Fruit fly (Drosophila melanogaster) whole organism, embryonic: ENCODE measurements around the gene PIG-U.

Source experiments
- Aef1 ChIP-seq: fragments of 200-800 bp; sonication (Bioruptor generic); IDR thresholded peaks from 3 replicates; pipeline ENCODE4 v1.3.6; 2022; ENCODE audit warnings: missing biosample characterization, missing genetic modification characterization
- Blimp-1 ChIP-seq: fragments of 200-800 bp; sonication (Bioruptor generic); optimal IDR thresholded peaks from 3 replicates; lab custom pipeline; 2018; ENCODE audit warnings: missing biosample characterization, missing genetic modification characterization, mild to moderate bottlenecking, moderate library complexity, missing genetic modification reagents
- C15 ChIP-seq: fragments of 200-800 bp; sonication (Bioruptor generic); IDR thresholded peaks from 3 replicates; pipeline ENCODE4 v1.3.6; 2022; ENCODE audit warnings: missing biosample characterization, missing genetic modification characterization
- CG10462 ChIP-seq: fragments of 200-800 bp; sonication (Bioruptor generic); optimal IDR thresholded peaks from 2 replicates; lab custom pipeline; 2016; ENCODE audit warnings: missing biosample characterization, missing genetic modification characterization
- CG11723 ChIP-seq: fragments of 200-800 bp; sonication (Bioruptor generic); optimal IDR thresholded peaks from 2 replicates; lab custom pipeline; 2017; ENCODE audit warnings: missing biosample characterization, mild to moderate bottlenecking, missing genetic modification characterization
- CG12236 ChIP-seq: fragments of 200-800 bp; sonication (Bioruptor generic); optimal IDR thresholded peaks from 2 replicates; lab custom pipeline; 2016; ENCODE audit warnings: missing biosample characterization, missing genetic modification characterization
- CG14667 ChIP-seq: fragments of 200-800 bp; sonication (Bioruptor generic); IDR thresholded peaks from 2 replicates; pipeline ENCODE4 v1.3.6; 2022; ENCODE audit warnings: missing biosample characterization, missing genetic modification characterization
- CG14710 ChIP-seq: fragments of 200-800 bp; sonication (Bioruptor generic); optimal IDR thresholded peaks from 3 replicates; lab custom pipeline; 2019; ENCODE audit warnings: missing biosample characterization, mild to moderate bottlenecking, missing genetic modification characterization, moderate library complexity
- CG17361 ChIP-seq: fragments of 200-800 bp; sonication (Bioruptor generic); IDR thresholded peaks from 3 replicates; pipeline ENCODE4 v1.3.6; 2022; ENCODE audit warnings: missing biosample characterization, missing genetic modification characterization
- CG17385 ChIP-seq: fragments of 200-800 bp; sonication (Bioruptor generic); optimal IDR thresholded peaks from 3 replicates; lab custom pipeline; 2018; ENCODE audit warnings: missing biosample characterization, mild to moderate bottlenecking, missing genetic modification characterization
- CG17829 ChIP-seq: fragments of 200-800 bp; optimal IDR thresholded peaks from 2 replicates; lab custom pipeline; 2019; ENCODE audit warnings: missing biosample characterization, mild to moderate bottlenecking, missing genetic modification characterization, moderate library complexity
- CG17912 ChIP-seq: fragments of 200-800 bp; sonication (Bioruptor generic); optimal IDR thresholded peaks from 2 replicates; lab custom pipeline; 2018; ENCODE audit warnings: missing biosample characterization, mild to moderate bottlenecking, missing genetic modification characterization
- CG2199 ChIP-seq: fragments of 200-800 bp; sonication (Bioruptor generic); IDR thresholded peaks from 3 replicates; pipeline ENCODE4 v1.3.6; 2022; ENCODE audit warnings: missing biosample characterization, missing genetic modification characterization
- CG3065 ChIP-seq: fragments of 200-800 bp; sonication (Bioruptor generic); optimal IDR thresholded peaks from 2 replicates; lab custom pipeline; 2016; ENCODE audit warnings: missing biosample characterization, missing genetic modification characterization
- CG31224 ChIP-seq: fragments of 200-800 bp; sonication (Bioruptor generic); IDR thresholded peaks from 2 replicates; pipeline ENCODE4 v1.3.6; 2022; ENCODE audit warnings: missing biosample characterization, missing genetic modification characterization
- CG32767 ChIP-seq: fragments of 200-800 bp; sonication (Bioruptor generic); IDR thresholded peaks from 2 replicates; pipeline ENCODE4 v1.3.6; 2022; ENCODE audit warnings: missing biosample characterization, missing genetic modification characterization
- CG33557 ChIP-seq: fragments of 200-800 bp; sonication (Bioruptor generic); optimal IDR thresholded peaks from 2 replicates; lab custom pipeline; 2019; ENCODE audit warnings: missing biosample characterization, mild to moderate bottlenecking, missing genetic modification characterization, moderate library complexity
- CG4424 ChIP-seq: fragments of 200-800 bp; sonication (Bioruptor generic); optimal IDR thresholded peaks from 3 replicates; lab custom pipeline; 2016; ENCODE audit warnings: missing biosample characterization, missing genetic modification characterization
- CG6254 ChIP-seq: fragments of 200-800 bp; sonication (Bioruptor generic); optimal IDR thresholded peaks from 3 replicates; lab custom pipeline; 2017; ENCODE audit warnings: mild to moderate bottlenecking, missing biosample characterization, missing genetic modification reagents, missing genetic modification characterization
- CG6854 ChIP-seq: fragments of 200-800 bp; sonication (Bioruptor generic); optimal IDR thresholded peaks from 3 replicates; lab custom pipeline; 2017; ENCODE audit warnings: missing biosample characterization, mild to moderate bottlenecking, missing genetic modification characterization
- CG8290 ChIP-seq, 3 experiments: fragments of 200-800 bp; sonication (Bioruptor generic); optimal IDR thresholded peaks; 2 replicates each; lab custom pipeline; 2016 to 2019; ENCODE audit warnings: missing biosample characterization in 3 of 3, missing genetic modification characterization in 3 of 3, mild to moderate bottlenecking in 2 of 3, moderate library complexity in 1 of 3
- CG9609 ChIP-seq: fragments of 200-800 bp; sonication (Bioruptor generic); optimal IDR thresholded peaks from 3 replicates; lab custom pipeline; 2016; ENCODE audit warnings: missing biosample characterization, missing genetic modification characterization
- D19A ChIP-seq: fragments of 200-800 bp; optimal IDR thresholded peaks from 3 replicates; lab custom pipeline; 2019; ENCODE audit warnings: missing biosample characterization, mild to moderate bottlenecking, missing genetic modification characterization, moderate library complexity
- E2f2 ChIP-seq: fragments of 200-800 bp; sonication (Bioruptor generic); IDR thresholded peaks from 2 replicates; pipeline ENCODE4 v1.3.6; 2022; ENCODE audit warnings: missing biosample characterization, missing genetic modification characterization
- HLH4C ChIP-seq: fragments of 200-800 bp; sonication (Bioruptor generic); IDR thresholded peaks from 3 replicates; pipeline ENCODE4 v1.3.6; 2022; ENCODE audit warnings: missing biosample characterization, missing genetic modification characterization; ENCODE audit not compliant: partially characterized antibody
- Hmr ChIP-seq: fragments of 200-800 bp; sonication (Bioruptor generic); optimal IDR thresholded peaks from 3 replicates; lab custom pipeline; 2017; ENCODE audit warnings: mild to moderate bottlenecking, missing biosample characterization, missing genetic modification reagents, missing genetic modification characterization
- Lhr ChIP-seq: fragments of 200-800 bp; sonication (Bioruptor generic); optimal IDR thresholded peaks from 3 replicates; lab custom pipeline; 2017; ENCODE audit warnings: mild to moderate bottlenecking, missing biosample characterization, missing genetic modification reagents, missing genetic modification characterization
- MBD-R2 ChIP-seq: fragments of 200-800 bp; sonication (Bioruptor generic); IDR thresholded peaks from 2 replicates; pipeline ENCODE4 v1.3.6; 2022; ENCODE audit warnings: missing biosample characterization, missing genetic modification characterization
- Mrtf ChIP-seq: fragments of 200-800 bp; sonication (Bioruptor generic); IDR thresholded peaks from 3 replicates; pipeline ENCODE4 v1.3.6; 2022; ENCODE audit warnings: missing biosample characterization, missing genetic modification characterization
- NFAT ChIP-seq: fragments of 200-800 bp; sonication (Bioruptor generic); IDR thresholded peaks from 2 replicates; pipeline ENCODE4 v1.3.6; 2022; ENCODE audit warnings: missing biosample characterization, missing genetic modification characterization
- Oaz ChIP-seq: fragments of 200-800 bp; sonication (Bioruptor generic); IDR thresholded peaks from 2 replicates; pipeline ENCODE4 v1.3.6; 2022; ENCODE audit warnings: missing biosample characterization, missing genetic modification characterization
- PHDP ChIP-seq: fragments of 200-800 bp; sonication (Bioruptor generic); optimal IDR thresholded peaks from 3 replicates; lab custom pipeline; 2018; ENCODE audit warnings: missing biosample characterization, mild to moderate bottlenecking, missing genetic modification characterization, moderate library complexity
- Sin3A ChIP-seq: fragments of >200 bp; optimal IDR thresholded peaks from 2 replicates; lab custom pipeline; 2018
- Sry-β ChIP-seq: fragments of 200-800 bp; sonication (Bioruptor generic); optimal IDR thresholded peaks from 2 replicates; lab custom pipeline; 2018; ENCODE audit warnings: missing biosample characterization, mild to moderate bottlenecking, missing genetic modification characterization, moderate library complexity
- Stat92E ChIP-seq, 3 experiments: fragments of >200 bp in 2 of 3; fragments of 200-800 bp in 1 of 3; sonication (Bioruptor generic) in 1 of 3; optimal IDR thresholded peaks; 2 replicates each; lab custom pipeline; 2017 to 2019; ENCODE audit warnings: missing biosample characterization in 3 of 3, missing genetic modification characterization in 3 of 3, mild to moderate bottlenecking in 1 of 3, moderate library complexity in 1 of 3
- ab ChIP-seq: fragments of 200-800 bp; sonication (Bioruptor generic); optimal IDR thresholded peaks from 2 replicates; lab custom pipeline; 2016; ENCODE audit warnings: missing biosample characterization, missing genetic modification characterization
- ap ChIP-seq: fragments of 200-800 bp; sonication (Bioruptor generic); IDR thresholded peaks from 2 replicates; pipeline ENCODE4 v1.3.6; 2022; ENCODE audit warnings: missing biosample characterization, missing genetic modification characterization
- ash1 ChIP-seq: fragments of 200-800 bp; sonication (Bioruptor generic); optimal IDR thresholded peaks from 2 replicates; lab custom pipeline; 2018; ENCODE audit warnings: missing biosample characterization, mild to moderate bottlenecking, missing genetic modification characterization
- bsh ChIP-seq, 2 experiments: fragments of 200-800 bp; sonication (Bioruptor generic); optimal IDR thresholded peaks; 2 replicates each; lab custom pipeline; 2017 to 2018; ENCODE audit warnings: mild to moderate bottlenecking in 2 of 2, missing biosample characterization in 2 of 2, missing genetic modification characterization in 2 of 2, moderate library complexity in 1 of 2
- dmrt11E ChIP-seq: fragments of 200-800 bp; sonication (Bioruptor generic); optimal IDR thresholded peaks from 3 replicates; lab custom pipeline; 2018; ENCODE audit warnings: missing biosample characterization, mild to moderate bottlenecking, missing genetic modification characterization, moderate library complexity
- dpn ChIP-seq, 2 experiments: fragments of 200-800 bp; sonication (Bioruptor generic); optimal IDR thresholded peaks; 3 replicates each; lab custom pipeline; 2016; ENCODE audit warnings: missing biosample characterization in 2 of 2, missing genetic modification characterization in 2 of 2
- jumu ChIP-seq: fragments of 200-800 bp; sonication (Bioruptor generic); optimal IDR thresholded peaks from 3 replicates; lab custom pipeline; 2016; ENCODE audit warnings: missing biosample characterization, missing genetic modification characterization
- lola ChIP-seq, 3 experiments: fragments of >200 bp in 2 of 3; fragments of 200-800 bp in 1 of 3; sonication (Bioruptor generic) in 1 of 3; optimal IDR thresholded peaks; 2 replicates each; lab custom pipeline; 2017 to 2019; ENCODE audit warnings: missing biosample characterization in 3 of 3, missing genetic modification characterization in 3 of 3, mild to moderate bottlenecking in 1 of 3, moderate library complexity in 1 of 3
- peb ChIP-seq: fragments of 200-800 bp; sonication (Bioruptor generic); IDR thresholded peaks from 2 replicates; pipeline ENCODE4 v1.3.6; 2022; ENCODE audit warnings: missing biosample characterization, missing genetic modification characterization
- pita ChIP-seq: fragments of 200-800 bp; sonication (Bioruptor generic); optimal IDR thresholded peaks from 2 replicates; lab custom pipeline; 2017; ENCODE audit warnings: missing biosample characterization, mild to moderate bottlenecking, missing genetic modification characterization
- sd ChIP-seq: fragments of 200-800 bp; sonication (Bioruptor generic); optimal IDR thresholded peaks from 3 replicates; lab custom pipeline; 2018; ENCODE audit warnings: missing biosample characterization, mild to moderate bottlenecking, missing genetic modification characterization, moderate library complexity
- sim ChIP-seq: fragments of 200-800 bp; sonication (Bioruptor generic); IDR thresholded peaks from 2 replicates; pipeline ENCODE4 v1.3.6; 2022; ENCODE audit warnings: missing biosample characterization, missing genetic modification characterization
- sr ChIP-seq: fragments of 200-800 bp; sonication (Bioruptor generic); IDR thresholded peaks from 3 replicates; pipeline ENCODE4 v1.3.6; 2022; ENCODE audit warnings: missing biosample characterization, missing genetic modification characterization
- stwl ChIP-seq: fragments of 200-800 bp; sonication (Bioruptor generic); optimal IDR thresholded peaks from 3 replicates; lab custom pipeline; 2018; ENCODE audit warnings: missing biosample characterization, mild to moderate bottlenecking, missing genetic modification characterization, moderate library complexity
- trh ChIP-seq: fragments of 200-800 bp; sonication (Bioruptor generic); optimal IDR thresholded peaks from 2 replicates; lab custom pipeline; 2016; ENCODE audit warnings: missing biosample characterization, missing genetic modification characterization

The PIG-U gene

dm6 chr2L:8521724-8522309 is 6.9 kb downstream of the PIG-U start, which contains the start of gene Acer (continued):
- TF ChIP-seq Sry-β (no peak), Oaz (GFP tag; lab: Robert Waterston, UW) (no peak), PHDP (no peak), sd (tag; lab: Kevin White, UChicago) (peak; percentile 54), Mrtf (GFP tag; lab: Robert Waterston, UW) (no peak), C15 (GFP tag; lab: Robert Waterston, UW) (no peak), lola (GFP tag; optimal IDR thresholded peaks at IDR 0.05; lab: Kevin White, UChicago) (no peak), E2f2 (GFP tag; lab: Robert Waterston, UW) (0 out of 2 replicates have a peak, but pooled peaks have one; percentile 10), CG17385 (peak; percentile 5), Hmr (GFP tag; lab: Kevin White, UChicago) (no peak), D19A (tag; lab: Kevin White, UChicago) (peak; percentile 40), dpn (GFP tag; optimal IDR thresholded peaks at IDR 0.05; lab: Kevin White, UChicago) (no peak), Blimp-1 (GFP tag; lab: Kevin White, UChicago) (no peak), HLH4C (no peak), CG11723 (GFP tag; lab: Kevin White, UChicago) (no peak), CG33557 (GFP tag; lab: Kevin White, UChicago) (no peak), CG9609 (GFP tag; lab: Kevin White, UChicago) (no peak), CG17361 (GFP tag; lab: Robert Waterston, UW) (peak; percentile 34; the same call in 2 of the 3 replicates), CG2199 (GFP tag; lab: Robert Waterston, UW) (no peak), CG32767 (GFP tag; lab: Robert Waterston, UW) (no peak), jumu (GFP tag; lab: Kevin White, UChicago) (no peak), CG12236 (GFP tag; lab: Kevin White, UChicago) (no peak), ash1 (GFP tag; lab: Kevin White, UChicago) (no peak), NFAT (no peak), Lhr (no peak), CG8290 (GFP tag; optimal IDR thresholded peaks at IDR 0.05; lab: Kevin White, UChicago) (peak; percentile 52), CG8290 (tag; optimal IDR thresholded peaks at IDR 0.05; lab: Kevin White, UChicago) (no peak), CG10462 (peak; percentile 20), ab (GFP tag; lab: Kevin White, UChicago) (no peak), CG3065 (GFP tag; lab: Kevin White, UChicago) (no peak), bsh (GFP tag; optimal IDR thresholded peaks at IDR 0.05; lab: Kevin White, UChicago) (no peak), trh (GFP tag; lab: Kevin White, UChicago) (no peak), CG14667 (no peak), sr (GFP tag; lab: Robert Waterston, UW) (no peak), CG6254 (GFP tag; lab: Kevin White, UChicago) (no peak), CG14710 (tag; lab: Kevin White, UChicago) (peak; percentile 41), Stat92E (GFP tag; optimal IDR thresholded peaks at IDR 0.05; lab: Kevin White, UChicago) (peak in 1 of 3 experiments; percentile 26), stwl (peak; percentile 54), CG17829 (tag; lab: Kevin White, UChicago) (peak; percentile 0), dmrt11E (no peak), pita (no peak), CG17912 (GFP tag; lab: Kevin White, UChicago) (no peak), CG6854 (GFP tag; lab: Kevin White, UChicago) (no peak), CG4424 (GFP tag; lab: Kevin White, UChicago) (no peak), sim (GFP tag; lab: Robert Waterston, UW) (no peak), CG31224 (GFP tag; lab: Robert Waterston, UW) (no peak), peb (GFP tag; lab: Robert Waterston, UW) (no peak), Aef1 (GFP tag; lab: Robert Waterston, UW) (no peak), MBD-R2 (GFP tag; lab: Robert Waterston, UW) (peak; percentile 26; the same call in 1 of the 2 replicates), ap (GFP tag; lab: Robert Waterston, UW) (no peak), Sin3A (lab: Kevin White, UChicago) (no peak)
